Worm (Caenorhabditis elegans) whole organism, young adult: ENCODE measurements around the gene mpz-5.

Experiments
- ama-1 ChIP-seq, 3 experiments: fragments of 150-350 bp in 1 of 3; sonication (generic microtip) in 2 of 3; optimal IDR thresholded peaks; 2 replicates each; lab custom pipeline; 2014 to 2018; ENCODE audit warnings: missing biosample characterization in 2 of 3, missing genetic modification characterization in 2 of 3, missing genetic modification reagents in 2 of 3
- athp-1 ChIP-seq: sonication (generic microtip); optimal IDR thresholded peaks from 2 replicates; lab custom pipeline; 2017; ENCODE audit warnings: mild to moderate bottlenecking, missing genetic modification characterization, missing compliant biosample characterization
- attf-3 ChIP-seq: fragments of 200-800 bp; sonication (Bioruptor generic); conservative IDR thresholded peaks from 2 replicates; pipeline ENCODE4 v1.3.6; 2022; ENCODE audit warnings: missing genetic modification reagents, missing genetic modification characterization, missing compliant biosample characterization
- die-1 ChIP-seq: sonication (generic microtip); optimal IDR thresholded peaks from 2 replicates; lab custom pipeline; 2016; ENCODE audit warnings: missing genotype, mild to moderate bottlenecking, missing genetic modification characterization, missing compliant biosample characterization
- madf-3 ChIP-seq: fragments of 200-800 bp; sonication (Bioruptor generic); IDR thresholded peaks from 2 replicates; pipeline ENCODE4 v1.3.6; 2022; ENCODE audit warnings: missing genetic modification reagents, missing genetic modification characterization, missing compliant biosample characterization
- nfya-1 ChIP-seq: sonication (generic microtip); optimal IDR thresholded peaks from 2 replicates; lab custom pipeline; 2017; ENCODE audit warnings: antibody characterized with exemption, missing compliant biosample characterization, missing genetic modification characterization, borderline replicate concordance; ENCODE audit not compliant: insufficient read depth
- snpc-4 ChIP-seq, 5 experiments: fragments of 150-350 bp in 1 of 5; sonication (generic microtip) in 4 of 5; optimal IDR thresholded peaks; 2 replicates each; lab custom pipeline; 2014 to 2018; ENCODE audit warnings: missing genetic modification characterization in 5 of 5, missing biosample characterization in 3 of 5, antibody characterized with exemption in 2 of 5, mild to moderate bottlenecking in 2 of 5, missing compliant biosample characterization in 2 of 5, missing genotype in 2 of 5, moderate library complexity in 2 of 5, missing genetic modification reagents in 1 of 5
- unc-130 ChIP-seq: sonication (generic microtip); optimal IDR thresholded peaks from 2 replicates; lab custom pipeline; 2016; ENCODE audit warnings: missing genetic modification reagents, missing genetic modification characterization, missing compliant biosample characterization
- ztf-18 ChIP-seq: sonication (generic microtip); optimal IDR thresholded peaks from 2 replicates; lab custom pipeline; 2016; ENCODE audit warnings: missing genotype, mild to moderate bottlenecking, missing genetic modification characterization, missing compliant biosample characterization
- ztf-25 ChIP-seq: fragments of 200-800 bp; sonication (Bioruptor generic); IDR thresholded peaks from 2 replicates; pipeline ENCODE4 v1.3.6; 2022; ENCODE audit warnings: missing genetic modification reagents, missing genetic modification characterization, missing compliant biosample characterization

ce11 chrIV:10382894-10383293 is 9.3 kb upstream of the mpz-5 start:
- TF ChIP-seq die-1 (tag; lab: Kevin White, UChicago) (no peak), ama-1 (optimal IDR thresholded peaks at IDR 0.05; lab: Kevin White, UChicago) (no peak), ama-1 (GFP tag; optimal IDR thresholded peaks at IDR 0.05; lab: Kevin White, UChicago) (no peak), snpc-4 (GFP tag; optimal IDR thresholded peaks at IDR 0.05; lab: Kevin White, UChicago) (no peak), snpc-4 (tag; optimal IDR thresholded peaks at IDR 0.05; lab: Kevin White, UChicago) (no peak), athp-1 (tag; lab: Kevin White, UChicago) (no peak), nfya-1 (tag; lab: Kevin White, UChicago) (no peak), ztf-25 (no peak), madf-3 (GFP tag; lab: Robert Waterston, UW) (no peak), unc-130 (no peak), attf-3 (GFP tag; lab: Robert Waterston, UW) (no peak), ztf-18 (tag; lab: Kevin White, UChicago) (no peak)
